Fruit fly (Drosophila melanogaster): ENCODE data around the gene orb.

DNA sequence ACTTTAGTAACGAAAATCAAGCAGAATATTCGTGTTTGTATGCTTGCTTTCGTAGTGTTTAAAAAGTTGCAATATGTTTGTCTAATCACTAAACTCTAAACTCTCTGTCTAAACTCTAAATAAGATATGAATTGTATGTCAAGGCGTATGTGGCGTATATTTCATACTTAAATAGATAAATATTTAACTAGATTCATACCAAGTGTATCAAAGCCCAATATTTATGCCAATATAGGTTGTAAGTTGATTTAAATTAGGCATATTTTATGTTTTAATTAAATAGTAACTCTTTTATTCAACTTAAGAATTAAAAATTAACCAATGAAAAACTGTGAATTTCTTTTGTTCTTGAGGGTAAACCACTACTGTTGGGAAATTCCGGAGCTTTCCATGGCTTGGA lies 7.3 kb upstream of the orb start, which contains the start of gene wam:
- TF ChIP-seq tj (GFP tag; optimal IDR thresholded peaks at IDR 0.05) (no peak), CG11617 (GFP tag; optimal IDR thresholded peaks at IDR 0.05) (no peak), cic (GFP tag; optimal IDR thresholded peaks at IDR 0.05) (no peak), cnc (optimal IDR thresholded peaks at IDR 0.05) (no peak), pad (GFP tag; optimal IDR thresholded peaks at IDR 0.05) (no peak), Crg-1 (GFP tag; optimal IDR thresholded peaks at IDR 0.05) (no peak)

Measured in whole organism, adult.